Worm (Caenorhabditis elegans): ENCODE data around the gene ZK686.6.

The ZK686.6 gene

DNA sequence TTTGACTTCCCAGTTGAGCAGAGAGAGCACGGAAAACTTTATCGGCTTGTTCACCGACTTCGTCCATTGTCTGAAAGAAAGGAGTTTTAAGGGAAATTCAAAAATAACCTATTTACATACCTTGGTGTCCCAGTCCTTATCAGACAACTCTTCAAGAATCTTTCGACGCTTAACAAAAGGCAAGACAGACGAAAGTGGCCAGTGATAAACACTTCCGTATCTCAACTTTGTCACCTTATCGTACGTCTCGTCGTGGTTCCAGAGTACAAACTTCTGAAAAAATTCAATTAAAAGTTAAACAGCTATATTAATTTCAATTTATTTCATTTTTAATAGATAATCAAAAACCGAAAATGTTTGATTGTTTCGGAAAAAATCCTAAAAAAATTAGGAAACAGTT lies 10.6 kb downstream of the ZK686.6 start:
- TF ChIP-seq ceh-82 (tag; optimal IDR thresholded peaks at IDR 0.05), result no peak
- TF ChIP-seq dve-1 (tag; optimal IDR thresholded peaks at IDR 0.05; ENCODE audit: insufficient read depth), result peak; percentile 66
- TF ChIP-seq Y5F2A.4 (GFP tag; optimal IDR thresholded peaks at IDR 0.05), result no peak
- peak; percentile 47 for TF ChIP-seq dmd-6 (GFP tag; IDR thresholded peaks at IDR 0.05)
- no peak for TF ChIP-seq zfp-2 (tag; optimal IDR thresholded peaks at IDR 0.05)
- peak; percentile 15 for TF ChIP-seq pqm-1 (tag; optimal IDR thresholded peaks at IDR 0.05)
- TF ChIP-seq unc-62 (GFP tag; optimal IDR thresholded peaks at IDR 0.05 in 1 of 2), result peak in 1 of 2 experiments; percentile 85
- no peak for TF ChIP-seq unc-62 (tag; optimal IDR thresholded peaks at IDR 0.05)
- no peak for TF ChIP-seq ZK337.2 (GFP tag; IDR thresholded peaks at IDR 0.05)
- peak; percentile 46 for TF ChIP-seq hlh-11 (tag; optimal IDR thresholded peaks at IDR 0.05)
- no peak for TF ChIP-seq nhr-76 (tag; optimal IDR thresholded peaks at IDR 0.05)
- no peak for TF ChIP-seq ama-1 (optimal IDR thresholded peaks at IDR 0.05)
- TF ChIP-seq daf-16 (GFP tag; optimal IDR thresholded peaks at IDR 0.05), result no peak
- peak; percentile 86 for TF ChIP-seq daf-16 (tag; optimal IDR thresholded peaks at IDR 0.05)

DNA sequence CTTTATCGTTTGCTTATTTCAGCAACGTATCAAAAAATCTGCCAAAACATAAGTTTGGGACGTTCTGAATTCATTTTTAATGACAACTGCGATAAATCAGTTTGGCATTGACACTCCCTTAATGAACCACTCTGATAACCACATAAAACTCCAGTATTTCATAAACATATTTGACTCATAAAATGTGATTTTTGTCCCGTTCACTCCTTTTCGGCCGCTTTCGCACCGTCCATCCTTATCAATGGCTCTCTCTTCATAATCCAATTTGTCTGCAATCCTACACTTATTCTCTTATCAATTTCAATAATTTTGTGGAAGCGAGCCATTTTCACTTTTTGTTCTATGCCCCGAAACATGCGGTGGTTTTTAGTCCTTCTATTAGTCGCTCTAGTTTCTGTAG lies 14.2 kb downstream of the ZK686.6 start, which contains the start of gene pcp-1:
Gene pcp-1, plus strand, starts transcription at position 342 of the 400 bp plus-strand sequence.
- TF ChIP-seq mxl-3 (GFP tag; optimal IDR thresholded peaks at IDR 0.05) (peak; percentile 26), dmd-6 (GFP tag; IDR thresholded peaks at IDR 0.05) (peak; percentile 91), ceh-82 (tag; optimal IDR thresholded peaks at IDR 0.05) (no peak), ceh-20 (GFP tag; IDR thresholded peaks at IDR 0.05) (peak; percentile 61; the same call in 1 of the 2 replicates), pqm-1 (tag; optimal IDR thresholded peaks at IDR 0.05) (peak; percentile 99), lin-1 (GFP tag; IDR thresholded peaks at IDR 0.05) (peak; percentile 86), zfp-3 (GFP tag; conservative IDR thresholded peaks at IDR 0.05) (no peak), ctbp-1 (GFP tag; IDR thresholded peaks at IDR 0.05) (no peak), mxl-2 (GFP tag; conservative IDR thresholded peaks at IDR 0.05) (0 out of 2 replicates have a peak, but pooled peaks have one; percentile 22), nhr-6 (tag; optimal IDR thresholded peaks at IDR 0.05) (peak; percentile 43), hlh-11 (tag; optimal IDR thresholded peaks at IDR 0.05) (peak; percentile 90), lin-38 (GFP tag; IDR thresholded peaks at IDR 0.05) (no peak), dve-1 (tag; optimal IDR thresholded peaks at IDR 0.05; ENCODE audit: insufficient read depth) (peak; percentile 93), nhr-28 (tag; optimal IDR thresholded peaks at IDR 0.05) (peak; percentile 80), Y5F2A.4 (GFP tag; optimal IDR thresholded peaks at IDR 0.05) (no peak), nhr-41 (GFP tag; IDR thresholded peaks at IDR 0.05) (0 out of 2 replicates have a peak, but pooled peaks have one; percentile 30), php-3 (GFP tag; IDR thresholded peaks at IDR 0.05) (peak; percentile 98), nhr-77 (tag; optimal IDR thresholded peaks at IDR 0.05) (peak; percentile 65), zip-11 (GFP tag; IDR thresholded peaks at IDR 0.05) (no peak), nhr-102 (tag; optimal IDR thresholded peaks at IDR 0.05) (peak; percentile 70), mes-2 (tag; optimal IDR thresholded peaks at IDR 0.05; ENCODE audit: poor library complexity, severe bottlenecking) (peak; percentile 35), tra-1 (GFP tag; IDR thresholded peaks at IDR 0.05) (peak; percentile 85), daf-16 (GFP tag; optimal IDR thresholded peaks at IDR 0.05) (peak in 1 of 2 experiments; percentile 74), daf-16 (tag; optimal IDR thresholded peaks at IDR 0.05) (peak; percentile 97), nhr-48 (tag; optimal IDR thresholded peaks at IDR 0.05) (peak; percentile 61), nhr-25 (tag; optimal IDR thresholded peaks at IDR 0.05; ENCODE audit: borderline replicate concordance, insufficient read depth) (no peak), mep-1 (tag; optimal IDR thresholded peaks at IDR 0.05) (no peak), R02D3.7 (tag; optimal IDR thresholded peaks at IDR 0.05) (no peak), T20F7.1 (GFP tag; optimal IDR thresholded peaks at IDR 0.05) (peak; percentile 33)

DNA sequence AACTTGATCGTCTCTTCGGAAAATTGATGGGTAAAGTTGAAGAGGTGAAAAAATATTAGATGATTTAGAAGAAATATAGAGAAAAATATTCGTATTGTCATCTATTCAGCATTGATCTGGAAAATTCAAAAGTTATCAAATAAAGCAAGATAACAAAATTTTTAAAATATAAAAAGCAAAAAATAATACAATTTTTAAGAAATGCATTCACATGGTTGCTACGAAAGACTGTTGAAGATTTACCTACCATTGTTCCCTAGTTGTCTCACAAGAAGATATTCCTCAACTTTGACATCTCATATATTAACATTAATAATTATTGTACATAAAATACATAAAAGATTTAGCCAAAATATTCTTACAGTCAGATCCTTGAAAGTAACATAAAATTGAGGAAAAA lies 18.5 kb downstream of the ZK686.6 start, which contains the start of gene cdh-3:
Gene cdh-3, minus strand, starts transcription at position 101 of the 400 bp plus-strand sequence.
- no peak for TF ChIP-seq nhr-76 (tag; optimal IDR thresholded peaks at IDR 0.05)
- TF ChIP-seq spr-1 (tag; optimal IDR thresholded peaks at IDR 0.05), result no peak
- no peak for TF ChIP-seq hlh-30 (tag; optimal IDR thresholded peaks at IDR 0.05; ENCODE audit: insufficient read depth)
- TF ChIP-seq ztf-11 (tag; optimal IDR thresholded peaks at IDR 0.05), result no peak
- TF ChIP-seq dmd-6 (GFP tag; IDR thresholded peaks at IDR 0.05), result no peak
- no peak for TF ChIP-seq hmg-1.1 (GFP tag; IDR thresholded peaks at IDR 0.05)
- TF ChIP-seq nhr-237 (tag; optimal IDR thresholded peaks at IDR 0.05), result no peak
- TF ChIP-seq nhr-42 (GFP tag; IDR thresholded peaks at IDR 0.05), result no peak
- TF ChIP-seq egl-27 (tag; optimal IDR thresholded peaks at IDR 0.05), result no peak
- TF ChIP-seq mes-2 (tag; optimal IDR thresholded peaks at IDR 0.05; ENCODE audit: poor library complexity, severe bottlenecking), result no peak
- no peak for TF ChIP-seq ZK337.2 (GFP tag; IDR thresholded peaks at IDR 0.05)
- no peak for TF ChIP-seq gei-8 (GFP tag; optimal IDR thresholded peaks at IDR 0.05)
- TF ChIP-seq madf-5 (GFP tag; IDR thresholded peaks at IDR 0.05), result no peak
- no peak for TF ChIP-seq lsy-2 (tag; optimal IDR thresholded peaks at IDR 0.05)
- TF ChIP-seq nhr-28 (tag; optimal IDR thresholded peaks at IDR 0.05), result no peak
- TF ChIP-seq fkh-10 (GFP tag; optimal IDR thresholded peaks at IDR 0.05), result no peak
- no peak for TF ChIP-seq madf-9 (GFP tag; conservative IDR thresholded peaks at IDR 0.05)
- TF ChIP-seq lin-13 (GFP tag; optimal IDR thresholded peaks at IDR 0.05), result no peak

Measured in whole organism, L4 larva.